Worm (Caenorhabditis elegans): ENCODE data around the gene ave-1.

ce11 chrIII:1528423-1528822 is 32.6 kb upstream of the ave-1 start:
- TF ChIP-seq mab-5 (tag; optimal IDR thresholded peaks at IDR 0.05) (no peak), elt-1 (tag; optimal IDR thresholded peaks at IDR 0.05; ENCODE audit: borderline replicate concordance, insufficient read depth) (no peak), nhr-76 (tag; optimal IDR thresholded peaks at IDR 0.05) (no peak), drap-1 (GFP tag; optimal IDR thresholded peaks at IDR 0.05) (no peak), ceh-43 (GFP tag; optimal IDR thresholded peaks at IDR 0.05) (no peak)
